Fruit fly (Drosophila melanogaster) Kc167 (cell line): ENCODE data around the gene fend.

ENCODE experiments used
- insv ChIP-seq: fragments of >200 bp; optimal IDR thresholded peaks from 3 replicates; lab custom pipeline; 2018; ENCODE audit warnings: missing external identifiers
- psq ChIP-seq: fragments of >200 bp; optimal IDR thresholded peaks from 2 replicates; lab custom pipeline; 2017; ENCODE audit warnings: missing external identifiers
- ttk ChIP-seq: sonication (Bioruptor generic); optimal IDR thresholded peaks from 2 replicates; lab custom pipeline; 2017; ENCODE audit warnings: missing external identifiers

- TF ChIP-seq ttk (lab: Kevin White, UChicago) (no peak), insv (lab: Kevin White, UChicago) (no peak), psq (lab: Kevin White, UChicago) (no peak)
Observed at dm6 chrX:9090057-9090358, 44.9 kb downstream of the fend start.
